Worm (Caenorhabditis elegans) whole organism, L3 larva: ENCODE data around the gene T13C2.7.

Source experiments
- R02D3.7 ChIP-seq: fragments of 150-350 bp; optimal IDR thresholded peaks from 2 replicates; lab custom pipeline; 2014; ENCODE audit warnings: missing biosample characterization, missing genetic modification characterization
- ZK546.5 ChIP-seq: sonication (generic microtip); optimal IDR thresholded peaks from 2 replicates; lab custom pipeline; 2017; ENCODE audit warnings: missing biosample characterization, missing genetic modification characterization
- ama-1 ChIP-seq: fragments of 150-350 bp; optimal IDR thresholded peaks from 2 replicates; lab custom pipeline; 2018
- ceh-28 ChIP-seq: fragments of 150-350 bp; optimal IDR thresholded peaks from 2 replicates; lab custom pipeline; 2014; ENCODE audit warnings: missing biosample characterization, missing genetic modification reagents, missing genetic modification characterization
- egl-27 ChIP-seq: sonication (generic microtip); optimal IDR thresholded peaks from 4 replicates; lab custom pipeline; 2017; ENCODE audit warnings: missing biosample characterization, missing genetic modification reagents, missing genetic modification characterization
- elt-2 ChIP-seq: sonication (generic microtip); optimal IDR thresholded peaks from 2 replicates; lab custom pipeline; 2016; ENCODE audit warnings: missing genetic modification reagents, mild to moderate bottlenecking, missing genetic modification characterization, missing compliant biosample characterization
- fos-1 ChIP-seq: fragments of 150-350 bp; optimal IDR thresholded peaks from 2 replicates; lab custom pipeline; 2014; ENCODE audit warnings: missing biosample characterization, missing genetic modification characterization
- lin-15B ChIP-seq: fragments of 150-350 bp; optimal IDR thresholded peaks from 2 replicates; lab custom pipeline; 2014; ENCODE audit warnings: missing biosample characterization, missing genetic modification characterization
- mdl-1 ChIP-seq: fragments of 150-350 bp; optimal IDR thresholded peaks from 2 replicates; lab custom pipeline; 2014; ENCODE audit warnings: missing biosample characterization, missing genetic modification characterization
- nhr-28 ChIP-seq: fragments of 150-350 bp; optimal IDR thresholded peaks from 2 replicates; lab custom pipeline; 2014; ENCODE audit warnings: missing biosample characterization, missing genetic modification characterization
- nhr-77 ChIP-seq: fragments of 150-350 bp; optimal IDR thresholded peaks from 2 replicates; lab custom pipeline; 2014; ENCODE audit warnings: missing biosample characterization, missing genetic modification characterization
- tbx-2 ChIP-seq: sonication (generic microtip); optimal IDR thresholded peaks from 2 replicates; lab custom pipeline; 2016; ENCODE audit warnings: mild to moderate bottlenecking, missing genetic modification characterization, missing compliant biosample characterization
- unc-62 ChIP-seq: fragments of 150-350 bp; sonication (generic microtip); optimal IDR thresholded peaks from 4 replicates; lab custom pipeline; 2014; ENCODE audit warnings: missing biosample characterization, missing genetic modification reagents, missing genetic modification characterization

DNA sequence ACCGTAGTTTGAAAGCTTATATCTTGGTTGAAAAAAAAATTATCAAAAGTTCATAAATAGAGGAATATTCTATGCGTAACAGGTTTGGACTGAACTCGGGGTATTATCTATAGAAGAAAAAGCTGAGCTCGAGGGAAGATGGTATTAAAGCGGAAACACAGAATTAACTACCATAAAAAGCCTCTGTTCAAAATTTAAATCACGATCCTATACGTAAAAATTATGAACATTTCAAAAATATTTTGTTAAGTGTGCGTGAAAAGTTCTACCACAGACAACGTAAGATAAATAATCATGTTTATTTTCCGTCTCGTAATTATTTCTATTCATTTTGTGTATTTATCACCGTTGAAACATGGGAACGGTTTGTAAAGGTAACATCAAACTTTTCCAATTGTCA, 32.8 kb upstream of the T13C2.7 start, which contains the start of gene F41G3.5:
- TF ChIP-seq nhr-28 (tag; lab: Kevin White, UChicago), result no peak
- no peak for TF ChIP-seq ZK546.5
- no peak for TF ChIP-seq R02D3.7 (tag; lab: Kevin White, UChicago)
- TF ChIP-seq ceh-28 (tag; lab: Kevin White, UChicago), result no peak
- no peak for TF ChIP-seq ama-1 (lab: Kevin White, UChicago)
- TF ChIP-seq mdl-1, result no peak
- no peak for TF ChIP-seq tbx-2 (tag; lab: Kevin White, UChicago)
- TF ChIP-seq egl-27 (tag; lab: Kevin White, UChicago), result no peak
- TF ChIP-seq unc-62 (GFP tag; lab: Kevin White, UChicago), result no peak
- TF ChIP-seq elt-2 (tag; lab: Kevin White, UChicago), result no peak
- no peak for TF ChIP-seq fos-1 (tag; lab: Kevin White, UChicago)
- TF ChIP-seq lin-15B, result no peak
- no peak for TF ChIP-seq nhr-77
